Worm (Caenorhabditis elegans): Measurements from ENCODE around the gene srw-83.

ce11 chrV:18402743-18403142 is 23.6 kb upstream of the srw-83 start:
- no peak for TF ChIP-seq nhr-10 (tag; optimal IDR thresholded peaks at IDR 0.05)
- TF ChIP-seq zip-11 (GFP tag; IDR thresholded peaks at IDR 0.05), result no peak
- no peak for TF ChIP-seq nhr-76 (tag; optimal IDR thresholded peaks at IDR 0.05)
- no peak for TF ChIP-seq aly-2 (tag; optimal IDR thresholded peaks at IDR 0.05)
- TF ChIP-seq snpc-1.2 (GFP tag; IDR thresholded peaks at IDR 0.05), result no peak
- no peak for TF ChIP-seq daf-8 (GFP tag; IDR thresholded peaks at IDR 0.05)
- TF ChIP-seq lin-13 (GFP tag; optimal IDR thresholded peaks at IDR 0.05), result no peak
- no peak for TF ChIP-seq pqm-1 (tag; optimal IDR thresholded peaks at IDR 0.05)
- TF ChIP-seq ceh-82 (tag; optimal IDR thresholded peaks at IDR 0.05), result no peak
- no peak for TF ChIP-seq daf-16 (GFP tag; optimal IDR thresholded peaks at IDR 0.05)
- TF ChIP-seq daf-16 (tag; optimal IDR thresholded peaks at IDR 0.05), result no peak
